Worm (Caenorhabditis elegans) whole organism, mixed stage, embryonic: Measurements from ENCODE around the gene cest-4.

Source experiments
- blmp-1 ChIP-seq: fragments of 150-350 bp; optimal IDR thresholded peaks from 2 replicates; lab custom pipeline; 2014; ENCODE audit warnings: missing biosample characterization, missing genetic modification characterization
- ceh-83 ChIP-seq: fragments of 200-800 bp; sonication (Bioruptor generic); optimal IDR thresholded peaks from 2 replicates; lab custom pipeline; 2018; ENCODE audit warnings: mild to moderate bottlenecking, missing genetic modification characterization, missing compliant biosample characterization
- elt-1 ChIP-seq: sonication (generic microtip); optimal IDR thresholded peaks from 2 replicates; lab custom pipeline; 2017; ENCODE audit warnings: missing genetic modification characterization, mild to moderate bottlenecking, missing compliant biosample characterization, antibody characterized with exemption, moderate library complexity, borderline replicate concordance; ENCODE audit not compliant: insufficient read depth
- elt-3 ChIP-seq: fragments of 150-350 bp; optimal IDR thresholded peaks from 2 replicates; lab custom pipeline; 2014; ENCODE audit warnings: missing biosample characterization, missing genetic modification characterization
- lin-13 ChIP-seq: fragments of 150-350 bp; optimal IDR thresholded peaks from 2 replicates; lab custom pipeline; 2014; ENCODE audit warnings: missing biosample characterization, missing genetic modification characterization
- lsy-2 ChIP-seq: fragments of 150-350 bp; optimal IDR thresholded peaks from 2 replicates; lab custom pipeline; 2014; ENCODE audit warnings: missing biosample characterization, missing genetic modification characterization
- nhr-237 ChIP-seq: fragments of 150-350 bp; optimal IDR thresholded peaks from 2 replicates; lab custom pipeline; 2014; ENCODE audit warnings: missing biosample characterization, missing genetic modification characterization
- nhr-28 ChIP-seq: fragments of 150-350 bp; optimal IDR thresholded peaks from 2 replicates; lab custom pipeline; 2014; ENCODE audit warnings: missing biosample characterization, missing genetic modification characterization
- nhr-76 ChIP-seq: sonication (generic microtip); optimal IDR thresholded peaks from 2 replicates; lab custom pipeline; 2017; ENCODE audit warnings: missing biosample characterization, missing genetic modification characterization
- snpc-4 ChIP-seq: fragments of 150-350 bp; optimal IDR thresholded peaks from 2 replicates; lab custom pipeline; 2014; ENCODE audit warnings: missing biosample characterization, missing genetic modification characterization
- sptf-1 ChIP-seq: sonication (generic microtip); optimal IDR thresholded peaks from 2 replicates; lab custom pipeline; 2017; ENCODE audit warnings: mild to moderate bottlenecking, missing genetic modification characterization, moderate library complexity, missing compliant biosample characterization
- unc-39 ChIP-seq: fragments of 150-350 bp; optimal IDR thresholded peaks from 2 replicates; lab custom pipeline; 2014; ENCODE audit warnings: missing biosample characterization, missing genetic modification characterization
- unc-62 ChIP-seq: fragments of 150-350 bp; optimal IDR thresholded peaks from 2 replicates; lab custom pipeline; 2014; ENCODE audit warnings: missing biosample characterization, missing genetic modification reagents, missing genetic modification characterization

DNA sequence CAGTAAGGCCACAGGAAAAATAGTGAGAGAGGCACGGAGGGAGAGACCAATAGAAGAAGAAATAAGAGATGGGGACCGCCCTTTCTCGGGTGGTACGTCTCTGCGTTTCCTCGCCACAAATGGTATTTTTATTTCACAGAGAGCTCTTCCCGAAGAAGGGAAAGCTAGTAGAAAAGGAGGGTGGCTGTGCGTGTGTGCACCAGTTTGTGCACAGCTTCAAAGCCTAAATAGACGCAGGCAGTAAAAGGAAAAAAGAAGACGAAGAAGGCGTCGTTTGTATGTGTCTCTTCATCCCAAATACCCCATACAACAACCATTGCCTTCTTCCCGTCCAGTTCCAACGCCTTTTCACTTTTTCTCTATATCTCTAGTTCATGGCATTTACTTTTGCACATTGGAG, 7.6 kb upstream of the cest-4 start:
- TF ChIP-seq blmp-1 (tag; lab: Kevin White, UChicago) = no peak
- TF ChIP-seq lin-13 (tag; lab: Kevin White, UChicago) = no peak
- no peak for TF ChIP-seq nhr-237 (tag; lab: Kevin White, UChicago)
- TF ChIP-seq nhr-76 = no peak
- no peak for TF ChIP-seq elt-3 (tag; lab: Kevin White, UChicago)
- TF ChIP-seq lsy-2 (tag; lab: Kevin White, UChicago) = no peak
- TF ChIP-seq sptf-1 = peak; percentile 6
- no peak for TF ChIP-seq unc-39 (tag; lab: Kevin White, UChicago)
- TF ChIP-seq elt-1 (tag; lab: Kevin White, UChicago) = no peak
- TF ChIP-seq ceh-83 (GFP tag; lab: Kevin White, UChicago) = no peak
- TF ChIP-seq unc-62 (GFP tag; lab: Kevin White, UChicago) = no peak
- no peak for TF ChIP-seq snpc-4
- no peak for TF ChIP-seq nhr-28
